Worm (Caenorhabditis elegans): ENCODE data around the gene syf-2.
A peak's percentile ranks its signal among the peaks of the same experiment; 100 is the strongest.

The syf-2 gene

ce11 chrIII:7155631-7156030 is 6.3 kb downstream of the syf-2 start (continued):
- TF ChIP-seq dve-1 (tag; optimal IDR thresholded peaks at IDR 0.05; ENCODE audit: insufficient read depth) (peak; percentile 92), zfp-2 (tag; optimal IDR thresholded peaks at IDR 0.05) (peak; percentile 54), ztf-7 (tag; optimal IDR thresholded peaks at IDR 0.05) (no peak), lin-13 (GFP tag; optimal IDR thresholded peaks at IDR 0.05) (no peak), unc-130 (GFP tag; optimal IDR thresholded peaks at IDR 0.05) (no peak), lir-3 (tag; optimal IDR thresholded peaks at IDR 0.05) (peak; percentile 40), F10B5.3 (tag; optimal IDR thresholded peaks at IDR 0.05) (no peak), mdl-1 (tag; optimal IDR thresholded peaks at IDR 0.05) (peak; percentile 99), lsy-2 (tag; optimal IDR thresholded peaks at IDR 0.05) (peak; percentile 88 to 90), T20F7.1 (GFP tag; optimal IDR thresholded peaks at IDR 0.05) (peak; percentile 77), ctbp-1 (GFP tag; IDR thresholded peaks at IDR 0.05) (peak; percentile 97), nhr-76 (tag; optimal IDR thresholded peaks at IDR 0.05) (peak; percentile 54), ceh-44 (GFP tag; IDR thresholded peaks at IDR 0.05) (no peak), dmd-9 (GFP tag; IDR thresholded peaks at IDR 0.05) (peak; percentile 64; the same call in 1 of the 2 replicates), nhr-111 (GFP tag; optimal IDR thresholded peaks at IDR 0.05) (no peak), ztf-11 (tag; optimal IDR thresholded peaks at IDR 0.05) (no peak), fkh-10 (GFP tag; optimal IDR thresholded peaks at IDR 0.05) (peak; percentile 96), Y48G9A.11 (GFP tag; IDR thresholded peaks at IDR 0.05) (no peak), egl-43 (GFP tag; IDR thresholded peaks at IDR 0.05) (peak; percentile 81), hlh-30 (tag; optimal IDR thresholded peaks at IDR 0.05; ENCODE audit: insufficient read depth) (peak; percentile 98), mxl-3 (GFP tag; optimal IDR thresholded peaks at IDR 0.05) (peak; percentile 66), daf-8 (GFP tag; IDR thresholded peaks at IDR 0.05) (no peak), R02D3.7 (tag; optimal IDR thresholded peaks at IDR 0.05) (no peak), skn-1 (tag; optimal IDR thresholded peaks at IDR 0.05) (no peak), F26F4.8 (GFP tag; conservative IDR thresholded peaks at IDR 0.05) (no peak), egl-27 (tag; optimal IDR thresholded peaks at IDR 0.05) (no peak), nhr-6 (tag; optimal IDR thresholded peaks at IDR 0.05) (peak; percentile 39)

ce11 chrIII:7154526-7154925 is 7.4 kb downstream of the syf-2 start:
- TF ChIP-seq daf-12 (tag; optimal IDR thresholded peaks at IDR 0.05), result no peak
- peak in 1 of 2 experiments; percentile 15 for TF ChIP-seq lsy-2 (tag; optimal IDR thresholded peaks at IDR 0.05)
- TF ChIP-seq R02D3.7 (tag; optimal IDR thresholded peaks at IDR 0.05), result no peak
- no peak for TF ChIP-seq nhr-48 (tag; optimal IDR thresholded peaks at IDR 0.05)
- TF ChIP-seq hif-1 (tag; optimal IDR thresholded peaks at IDR 0.05), result no peak
- no peak for TF ChIP-seq nhr-111 (GFP tag; optimal IDR thresholded peaks at IDR 0.05)
- TF ChIP-seq ztf-7 (tag; optimal IDR thresholded peaks at IDR 0.05), result no peak
- TF ChIP-seq rbr-2 (tag; optimal IDR thresholded peaks at IDR 0.05), result no peak
- no peak for TF ChIP-seq nhr-102 (tag; optimal IDR thresholded peaks at IDR 0.05)
- TF ChIP-seq nhr-41 (GFP tag; IDR thresholded peaks at IDR 0.05), result no peak
- TF ChIP-seq ceh-62 (tag; optimal IDR thresholded peaks at IDR 0.05), result no peak
- TF ChIP-seq ZK546.5 (tag; optimal IDR thresholded peaks at IDR 0.05), result no peak
- no peak for TF ChIP-seq pqm-1 (tag; optimal IDR thresholded peaks at IDR 0.05)
- no peak for TF ChIP-seq Y105C5A.15 (GFP tag; IDR thresholded peaks at IDR 0.05)
- no peak for TF ChIP-seq lin-15B (tag; optimal IDR thresholded peaks at IDR 0.05)
- TF ChIP-seq nhr-6 (tag; optimal IDR thresholded peaks at IDR 0.05), result no peak
- no peak for TF ChIP-seq attf-4 (tag; optimal IDR thresholded peaks at IDR 0.05)
- TF ChIP-seq gei-8 (GFP tag; optimal IDR thresholded peaks at IDR 0.05), result no peak
- no peak for TF ChIP-seq nhr-25 (tag; optimal IDR thresholded peaks at IDR 0.05; ENCODE audit: borderline replicate concordance, insufficient read depth)
- TF ChIP-seq php-3 (GFP tag; IDR thresholded peaks at IDR 0.05), result peak; percentile 52; the same call in 1 of the 2 replicates
- no peak for TF ChIP-seq lin-1 (GFP tag; IDR thresholded peaks at IDR 0.05)
- no peak for TF ChIP-seq egl-43 (GFP tag; IDR thresholded peaks at IDR 0.05)
- peak; percentile 48 for TF ChIP-seq hlh-11 (tag; optimal IDR thresholded peaks at IDR 0.05)
- no peak for TF ChIP-seq zip-11 (GFP tag; IDR thresholded peaks at IDR 0.05)
- TF ChIP-seq lim-7 (GFP tag; IDR thresholded peaks at IDR 0.05), result no peak
- no peak for TF ChIP-seq hmg-1.1 (GFP tag; IDR thresholded peaks at IDR 0.05)
- TF ChIP-seq F10B5.3 (tag; optimal IDR thresholded peaks at IDR 0.05), result no peak
- TF ChIP-seq ceh-44 (GFP tag; IDR thresholded peaks at IDR 0.05), result no peak
- TF ChIP-seq lin-29 (GFP tag; IDR thresholded peaks at IDR 0.05), result no peak
- no peak for TF ChIP-seq snpc-4 (tag; optimal IDR thresholded peaks at IDR 0.05)
- no peak for TF ChIP-seq ama-1 (optimal IDR thresholded peaks at IDR 0.05)

Measured in whole organism, L4 larva.